Worm (Caenorhabditis elegans): Measurements from ENCODE around the gene glb-28.

glb-28 gene

ce11 chrX:15339807-15340596, 23.0 kb upstream of the glb-28 start, which contains the start of gene Y15E3A.5 (continued):
- TF ChIP-seq blmp-1 (tag; optimal IDR thresholded peaks at IDR 0.05) (peak; percentile 65), nhr-85 (tag) (peak; percentile 98), aha-1 (tag; optimal IDR thresholded peaks at IDR 0.05) (no peak), fkh-8 (tag; optimal IDR thresholded peaks at IDR 0.05) (no peak), xbp-1 (tag; optimal IDR thresholded peaks at IDR 0.05) (no peak), C04F5.9 (tag; optimal IDR thresholded peaks at IDR 0.05) (no peak), mdl-1 (tag; optimal IDR thresholded peaks at IDR 0.05) (peak in 1 of 2 experiments; percentile 84), sox-4 (tag; optimal IDR thresholded peaks at IDR 0.05) (no peak), unc-130 (tag; optimal IDR thresholded peaks at IDR 0.05) (peak; percentile 51), efl-1 (optimal IDR thresholded peaks at IDR 0.05) (peak in 1 of 2 experiments; percentile 17), efl-1 (GFP tag; optimal IDR thresholded peaks at IDR 0.05 in 1 of 2) (peak in 1 of 2 experiments; percentile 88), irx-1 (tag; optimal IDR thresholded peaks at IDR 0.05) (no peak), sup-37 (GFP tag; optimal IDR thresholded peaks at IDR 0.05) (no peak), nhr-28 (tag; optimal IDR thresholded peaks at IDR 0.05) (no peak), nhr-12 (tag; optimal IDR thresholded peaks at IDR 0.05) (no peak), elt-2 (tag; optimal IDR thresholded peaks at IDR 0.05) (peak; percentile 53), pax-3 (tag; optimal IDR thresholded peaks at IDR 0.05) (no peak), nhr-71 (tag; optimal IDR thresholded peaks at IDR 0.05) (peak; percentile 79), ceh-8 (GFP tag; optimal IDR thresholded peaks at IDR 0.05) (no peak), hpl-2 (GFP tag; optimal IDR thresholded peaks at IDR 0.05) (no peak), lir-3 (tag; optimal IDR thresholded peaks at IDR 0.05; ENCODE audit: poor library complexity) (no peak), lsy-2 (tag; optimal IDR thresholded peaks at IDR 0.05) (peak; percentile 16 to 77), vab-15 (tag; optimal IDR thresholded peaks at IDR 0.05) (no peak), unc-98 (GFP tag; IDR thresholded peaks at IDR 0.05) (no peak), alr-1 (tag; optimal IDR thresholded peaks at IDR 0.05; ENCODE audit: borderline replicate concordance) (no peak), lin-35 (GFP tag; optimal IDR thresholded peaks at IDR 0.05) (peak; percentile 28 to 75), ztf-11 (tag; optimal IDR thresholded peaks at IDR 0.05) (no peak), lin-15B (tag; optimal IDR thresholded peaks at IDR 0.05) (no peak), lin-39 (tag; optimal IDR thresholded peaks at IDR 0.05) (no peak), fos-1 (tag; optimal IDR thresholded peaks at IDR 0.05) (peak; percentile 1), dpl-1 (GFP tag; optimal IDR thresholded peaks at IDR 0.05) (peak in 2 of 3 experiments; percentile 13 to 15), unc-86 (tag; optimal IDR thresholded peaks at IDR 0.05) (no peak), lin-14 (GFP tag; optimal IDR thresholded peaks at IDR 0.05) (peak; percentile 90), aly-2 (tag; optimal IDR thresholded peaks at IDR 0.05) (no peak), fkh-10 (GFP tag; optimal IDR thresholded peaks at IDR 0.05) (no peak), elt-3 (tag; optimal IDR thresholded peaks at IDR 0.05) (peak in 5 of 6 experiments; percentile 49 to 85 (median 74)), lin-13 (GFP tag; optimal IDR thresholded peaks at IDR 0.05) (peak; percentile 13), efl-3 (GFP tag; optimal IDR thresholded peaks at IDR 0.05) (no peak), dsc-1 (tag; optimal IDR thresholded peaks at IDR 0.05) (no peak), snu-23 (GFP tag; optimal IDR thresholded peaks at IDR 0.05) (peak; percentile 77), nhr-90 (tag; optimal IDR thresholded peaks at IDR 0.05; ENCODE audit: poor library complexity) (peak; percentile 80), rnt-1 (tag; optimal IDR thresholded peaks at IDR 0.05) (peak; percentile 48), zag-1 (tag; optimal IDR thresholded peaks at IDR 0.05) (no peak), C34B4.2 (tag; optimal IDR thresholded peaks at IDR 0.05) (no peak), F16B12.6 (tag; optimal IDR thresholded peaks at IDR 0.05) (no peak), nhr-11 (tag; optimal IDR thresholded peaks at IDR 0.05) (no peak), skn-1 (tag; optimal IDR thresholded peaks at IDR 0.05) (peak; percentile 32), ceh-90 (tag; optimal IDR thresholded peaks at IDR 0.05) (no peak), mab-9 (GFP tag; IDR thresholded peaks at IDR 0.05) (no peak), ama-1 (optimal IDR thresholded peaks at IDR 0.05) (no peak), unc-30 (tag; optimal IDR thresholded peaks at IDR 0.05) (no peak), grh-1 (GFP tag; IDR thresholded peaks at IDR 0.05) (peak; percentile 63; the same call in 1 of the 2 replicates)
